Worm (Caenorhabditis elegans) whole organism, young adult: ENCODE data around the gene doxa-1.
"Not testable (repeated sequence)": the region's sequence is repeated elsewhere in the genome, so short reads cannot be mapped to it uniquely, and the experiment has no call there.

Experiments
- B0261.1 ChIP-seq: sonication (generic microtip); optimal IDR thresholded peaks from 2 replicates; lab custom pipeline; 2016; ENCODE audit warnings: mild to moderate bottlenecking, missing genetic modification characterization, moderate library complexity, missing compliant biosample characterization
- C17E4.6 ChIP-seq: fragments of 200-800 bp; sonication (Bioruptor generic); IDR thresholded peaks from 2 replicates; pipeline ENCODE4 v1.3.6; 2022; ENCODE audit warnings: missing genetic modification reagents, missing genetic modification characterization, missing compliant biosample characterization
- F10E7.11 ChIP-seq: sonication (generic microtip); optimal IDR thresholded peaks from 2 replicates; lab custom pipeline; 2017; ENCODE audit warnings: mild to moderate bottlenecking, missing genetic modification characterization, moderate library complexity, missing compliant biosample characterization
- F22D6.2 ChIP-seq: sonication (generic microtip); optimal IDR thresholded peaks from 2 replicates; lab custom pipeline; 2016; ENCODE audit warnings: mild to moderate bottlenecking, missing genetic modification characterization, missing compliant biosample characterization
- F33H1.4 ChIP-seq: fragments of 200-800 bp; sonication (Bioruptor generic); IDR thresholded peaks from 2 replicates; pipeline ENCODE4 v1.3.6; 2022; ENCODE audit warnings: missing genetic modification reagents, missing genetic modification characterization, missing compliant biosample characterization
- K11D2.4 ChIP-seq: fragments of 200-800 bp; sonication (Bioruptor generic); IDR thresholded peaks from 2 replicates; pipeline ENCODE4 v1.3.6; 2022; ENCODE audit warnings: missing genetic modification reagents, missing genetic modification characterization, missing compliant biosample characterization
- Y53G8AR.9 ChIP-seq: fragments of 200-800 bp; sonication (Bioruptor generic); conservative IDR thresholded peaks from 2 replicates; pipeline ENCODE4 v1.3.6; 2022; ENCODE audit warnings: missing genetic modification reagents, missing genetic modification characterization, missing compliant biosample characterization
- Y67H2A.10 ChIP-seq: fragments of 200-800 bp; sonication (Bioruptor generic); conservative IDR thresholded peaks from 2 replicates; pipeline ENCODE4 v1.3.6; 2022; ENCODE audit warnings: missing genetic modification reagents, missing genetic modification characterization, missing compliant biosample characterization
- Y95B8A.8 ChIP-seq: fragments of 200-800 bp; sonication (Bioruptor generic); IDR thresholded peaks from 2 replicates; pipeline ENCODE4 v1.3.6; 2022; ENCODE audit warnings: missing genetic modification reagents, missing genetic modification characterization, missing compliant biosample characterization
- ama-1 ChIP-seq, 3 experiments: fragments of 150-350 bp in 1 of 3; sonication (generic microtip) in 2 of 3; optimal IDR thresholded peaks; 2 replicates each; lab custom pipeline; 2014 to 2018; ENCODE audit warnings: missing biosample characterization in 2 of 3, missing genetic modification characterization in 2 of 3, missing genetic modification reagents in 2 of 3
- attf-5 ChIP-seq: fragments of 200-800 bp; sonication (Bioruptor generic); optimal IDR thresholded peaks from 2 replicates; lab custom pipeline; 2018; ENCODE audit warnings: mild to moderate bottlenecking, missing genetic modification characterization, missing compliant biosample characterization
- bed-2 ChIP-seq: fragments of 200-800 bp; sonication (Bioruptor generic); IDR thresholded peaks from 2 replicates; pipeline ENCODE4 v1.3.6; 2022; ENCODE audit warnings: missing genetic modification reagents, missing genetic modification characterization, missing compliant biosample characterization
- cebp-2 ChIP-seq: fragments of 200-800 bp; sonication (Bioruptor generic); IDR thresholded peaks from 2 replicates; pipeline ENCODE4 v1.3.6; 2022; ENCODE audit warnings: missing genetic modification characterization, missing compliant biosample characterization
- ceh-79 ChIP-seq: sonication (generic microtip); optimal IDR thresholded peaks from 2 replicates; lab custom pipeline; 2017; ENCODE audit warnings: mild to moderate bottlenecking, missing genetic modification characterization, missing compliant biosample characterization
- dpff-1 ChIP-seq: sonication (generic microtip); optimal IDR thresholded peaks from 2 replicates; lab custom pipeline; 2017; ENCODE audit warnings: mild to moderate bottlenecking, missing genetic modification characterization, missing compliant biosample characterization
- dpl-1 ChIP-seq: fragments of 150-350 bp; optimal IDR thresholded peaks from 2 replicates; lab custom pipeline; 2014; ENCODE audit warnings: missing biosample characterization, missing genetic modification reagents, missing genetic modification characterization
- egl-44 ChIP-seq: fragments of 200-800 bp; sonication (Bioruptor generic); IDR thresholded peaks from 2 replicates; pipeline ENCODE4 v1.3.6; 2022; ENCODE audit warnings: missing genetic modification reagents, missing genetic modification characterization, missing compliant biosample characterization
- ekl-4 ChIP-seq: fragments of 200-800 bp; sonication (Bioruptor generic); IDR thresholded peaks from 2 replicates; pipeline ENCODE4 v1.3.6; 2022; ENCODE audit warnings: missing genetic modification reagents, missing genetic modification characterization, missing compliant biosample characterization
- ets-4 ChIP-seq: fragments of 200-800 bp; sonication (Bioruptor generic); optimal IDR thresholded peaks from 2 replicates; lab custom pipeline; 2018; ENCODE audit warnings: mild to moderate bottlenecking, missing genetic modification characterization, missing compliant biosample characterization
- hsf-1 ChIP-seq: fragments of 200-800 bp; sonication (Bioruptor generic); IDR thresholded peaks from 2 replicates; pipeline ENCODE4 v1.3.6; 2022; ENCODE audit warnings: missing genetic modification reagents, missing genetic modification characterization, missing compliant biosample characterization
- lag-1 ChIP-seq: fragments of 200-800 bp; sonication (Bioruptor generic); IDR thresholded peaks from 2 replicates; pipeline ENCODE4 v1.3.6; 2022; ENCODE audit warnings: missing genetic modification reagents, missing genetic modification characterization, missing compliant biosample characterization
- let-607 ChIP-seq, 2 experiments: fragments of 200-800 bp in 1 of 2; sonication (Bioruptor generic) in 1 of 2; sonication (generic microtip) in 1 of 2; optimal IDR thresholded peaks; 2 replicates each; lab custom pipeline; 2016 to 2018; ENCODE audit warnings: mild to moderate bottlenecking in 2 of 2, missing compliant biosample characterization in 2 of 2, missing genetic modification characterization in 2 of 2, moderate library complexity in 2 of 2, missing genotype in 1 of 2
- lin-26 ChIP-seq: fragments of 200-800 bp; sonication (Bioruptor generic); IDR thresholded peaks from 2 replicates; pipeline ENCODE4 v1.3.6; 2022; ENCODE audit warnings: missing genetic modification reagents, missing genetic modification characterization, missing compliant biosample characterization
- nfya-2 ChIP-seq: fragments of 200-800 bp; sonication (Bioruptor generic); IDR thresholded peaks from 2 replicates; pipeline ENCODE4 v1.3.6; 2022; ENCODE audit warnings: missing genetic modification reagents, missing genetic modification characterization, missing compliant biosample characterization
- nfyb-1 ChIP-seq: fragments of 200-800 bp; sonication (Bioruptor generic); IDR thresholded peaks from 2 replicates; pipeline ENCODE4 v1.3.6; 2022; ENCODE audit warnings: missing genetic modification reagents, missing genetic modification characterization, missing compliant biosample characterization
- nhr-120 ChIP-seq: fragments of 200-800 bp; sonication (Bioruptor generic); IDR thresholded peaks from 2 replicates; pipeline ENCODE4 v1.3.6; 2022; ENCODE audit warnings: missing genetic modification characterization, missing compliant biosample characterization
- nhr-27 ChIP-seq: fragments of 200-800 bp; sonication (Bioruptor generic); optimal IDR thresholded peaks from 2 replicates; lab custom pipeline; 2018; ENCODE audit warnings: mild to moderate bottlenecking, missing genetic modification characterization, moderate library complexity, missing compliant biosample characterization
- rcor-1 ChIP-seq: fragments of 200-800 bp; sonication (Bioruptor generic); IDR thresholded peaks from 2 replicates; pipeline ENCODE4 v1.3.6; 2022; ENCODE audit warnings: missing genetic modification reagents, missing genetic modification characterization, missing compliant biosample characterization
- rpc-1 ChIP-seq, 2 experiments: fragments of 150-350 bp in 1 of 2; sonication (generic microtip) in 1 of 2; optimal IDR thresholded peaks; 2 replicates each; lab custom pipeline; 2014 to 2018; ENCODE audit warnings: missing biosample characterization in 1 of 2, missing genetic modification characterization in 1 of 2, missing genetic modification reagents in 1 of 2, missing genotype in 1 of 2
- snpc-1.1 ChIP-seq: sonication (generic microtip); optimal IDR thresholded peaks from 2 replicates; lab custom pipeline; 2017; ENCODE audit warnings: missing genetic modification characterization, mild to moderate bottlenecking, missing compliant biosample characterization, antibody characterized with exemption, moderate library complexity, missing genotype, missing genetic modification reagents; ENCODE audit not compliant: insufficient read depth
- snpc-4 ChIP-seq, 5 experiments: fragments of 150-350 bp in 1 of 5; sonication (generic microtip) in 4 of 5; optimal IDR thresholded peaks; 2 replicates each; lab custom pipeline; 2014 to 2018; ENCODE audit warnings: missing genetic modification characterization in 5 of 5, missing biosample characterization in 3 of 5, antibody characterized with exemption in 2 of 5, mild to moderate bottlenecking in 2 of 5, missing compliant biosample characterization in 2 of 5, missing genotype in 2 of 5, moderate library complexity in 2 of 5, missing genetic modification reagents in 1 of 5
- sptf-2 ChIP-seq: fragments of 200-800 bp; sonication (Bioruptor generic); optimal IDR thresholded peaks from 2 replicates; lab custom pipeline; 2018; ENCODE audit warnings: mild to moderate bottlenecking, missing genetic modification characterization, missing compliant biosample characterization
- tbp1 ChIP-seq: fragments of 200-800 bp; sonication (Bioruptor generic); optimal IDR thresholded peaks from 2 replicates; lab custom pipeline; 2018; ENCODE audit warnings: mild to moderate bottlenecking, missing genetic modification characterization, missing compliant biosample characterization
- unc-62 ChIP-seq: fragments of 150-350 bp; optimal IDR thresholded peaks from 2 replicates; lab custom pipeline; 2014; ENCODE audit warnings: missing biosample characterization, missing genetic modification reagents, missing genetic modification characterization
- zim-3 ChIP-seq: sonication (generic microtip); optimal IDR thresholded peaks from 2 replicates; lab custom pipeline; 2017; ENCODE audit warnings: mild to moderate bottlenecking, missing genetic modification characterization, moderate library complexity, missing compliant biosample characterization
- ztf-6 ChIP-seq: fragments of 200-800 bp; sonication (Bioruptor generic); IDR thresholded peaks from 2 replicates; pipeline ENCODE4 v1.3.6; 2022; ENCODE audit warnings: missing genetic modification reagents, missing genetic modification characterization, missing compliant biosample characterization

Gene doxa-1

ce11 chrIII:8535445-8535844 lies 45.5 kb upstream of the doxa-1 start:
- no peak for TF ChIP-seq ztf-6 (GFP tag; lab: Robert Waterston, UW)
- TF ChIP-seq sptf-2 = no peak
- no peak for TF ChIP-seq let-607 (tag; optimal IDR thresholded peaks at IDR 0.05; lab: Kevin White, UChicago)
- TF ChIP-seq, all 124 proteins: peak for 0

DNA sequence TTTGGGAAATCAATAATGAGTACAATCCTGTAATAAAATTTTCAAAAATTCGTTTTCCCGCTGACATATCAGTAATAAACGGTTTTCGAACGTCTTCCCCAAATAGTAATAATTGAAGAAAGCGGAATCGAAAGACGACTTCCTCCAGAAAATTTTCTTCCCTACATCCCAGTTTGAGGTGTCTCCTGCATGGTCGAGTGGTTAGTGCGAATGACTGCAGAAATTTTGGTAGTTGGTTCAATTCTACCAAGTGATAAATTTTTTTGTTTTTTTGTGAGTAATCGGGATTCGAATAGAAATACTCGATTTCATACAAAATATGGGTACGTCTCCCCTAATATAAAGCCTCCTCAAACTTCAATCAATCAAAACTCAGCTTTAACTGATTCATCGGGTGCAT lies 39.9 kb upstream of the doxa-1 start:
- TF ChIP-seq B0261.1 (tag; lab: Kevin White, UChicago) = peak; percentile 35
- peak; percentile 82 for TF ChIP-seq lin-26 (GFP tag; lab: Robert Waterston, UW)
- not testable (repeated sequence) for TF ChIP-seq rpc-1 (optimal IDR thresholded peaks at IDR 0.05; lab: Kevin White, UChicago)
- peak; percentile 19 for TF ChIP-seq rpc-1 (tag; optimal IDR thresholded peaks at IDR 0.05; lab: Kevin White, UChicago)
- TF ChIP-seq tbp1 = peak; percentile 79

- TF ChIP-seq attf-5 (GFP tag; lab: Kevin White, UChicago) (no peak), ama-1 (optimal IDR thresholded peaks at IDR 0.05; lab: Kevin White, UChicago) (no peak), ama-1 (GFP tag; optimal IDR thresholded peaks at IDR 0.05; lab: Kevin White, UChicago) (no peak), rcor-1 (GFP tag; lab: Robert Waterston, UW) (no peak), nhr-27 (tag; lab: Kevin White, UChicago) (no peak), dpl-1 (GFP tag; lab: Kevin White, UChicago) (no peak), nhr-120 (GFP tag; lab: Robert Waterston, UW) (no peak), ztf-6 (GFP tag; lab: Robert Waterston, UW) (no peak), Y95B8A.8 (GFP tag; lab: Robert Waterston, UW) (no peak), snpc-1.1 (tag; lab: Kevin White, UChicago) (no peak), hsf-1 (GFP tag; lab: Robert Waterston, UW) (no peak), ekl-4 (GFP tag; lab: Robert Waterston, UW) (no peak), ets-4 (GFP tag; lab: Kevin White, UChicago) (no peak), K11D2.4 (GFP tag; lab: Robert Waterston, UW) (no peak), egl-44 (no peak)
These were observed 35.4 kb upstream of the doxa-1 start, which contains the start of gene ZC21.6 for ce11 chrIII:8545515-8545914. Gene ZC21.6 (minus strand): TSS chrIII:8545615.

- TF ChIP-seq cebp-2 (GFP tag; lab: Robert Waterston, UW) (no peak), nfya-2 (GFP tag; lab: Robert Waterston, UW) (no peak), bed-2 (GFP tag; lab: Robert Waterston, UW) (no peak), F10E7.11 (tag; lab: Kevin White, UChicago) (no peak), ceh-79 (no peak), nfyb-1 (GFP tag; lab: Robert Waterston, UW) (no peak), Y53G8AR.9 (no peak), F33H1.4 (GFP tag; lab: Robert Waterston, UW) (no peak), Y67H2A.10 (no peak), F22D6.2 (no peak), zim-3 (tag; lab: Kevin White, UChicago) (no peak), unc-62 (GFP tag; lab: Kevin White, UChicago) (no peak), lag-1 (GFP tag; lab: Robert Waterston, UW) (no peak), snpc-4 (GFP tag; optimal IDR thresholded peaks at IDR 0.05; lab: Kevin White, UChicago) (no peak), snpc-4 (tag; optimal IDR thresholded peaks at IDR 0.05; lab: Kevin White, UChicago) (no peak), C17E4.6 (GFP tag; lab: Robert Waterston, UW) (no peak), dpff-1 (tag; lab: Kevin White, UChicago) (no peak)
These were observed 29.2 kb upstream of the doxa-1 start for ce11 chrIII:8551705-8552104.
